Worm (Caenorhabditis elegans) whole organism, mixed stage, embryonic: Measurements from ENCODE around the gene Y54F10BM.3.

ENCODE experiments used
- M03D4.4 ChIP-seq: sonication (generic microtip); optimal IDR thresholded peaks from 2 replicates; lab custom pipeline; 2017; ENCODE audit warnings: mild to moderate bottlenecking, missing genetic modification characterization, missing compliant biosample characterization
- ceh-39 ChIP-seq: fragments of 150-350 bp; optimal IDR thresholded peaks from 2 replicates; lab custom pipeline; 2014; ENCODE audit warnings: missing biosample characterization, missing genetic modification characterization
- ceh-43 ChIP-seq: fragments of 200-800 bp; sonication (Bioruptor generic); optimal IDR thresholded peaks from 2 replicates; lab custom pipeline; 2018; ENCODE audit warnings: mild to moderate bottlenecking, missing genetic modification characterization, moderate library complexity, missing compliant biosample characterization
- ceh-83 ChIP-seq: fragments of 200-800 bp; sonication (Bioruptor generic); optimal IDR thresholded peaks from 2 replicates; lab custom pipeline; 2018; ENCODE audit warnings: mild to moderate bottlenecking, missing genetic modification characterization, missing compliant biosample characterization
- ces-1 ChIP-seq: fragments of 150-350 bp; optimal IDR thresholded peaks from 2 replicates; lab custom pipeline; 2014; ENCODE audit warnings: missing biosample characterization, missing genetic modification reagents, missing genetic modification characterization
- cnd-1 ChIP-seq: fragments of 200-800 bp; sonication (Bioruptor generic); optimal IDR thresholded peaks from 2 replicates; lab custom pipeline; 2018; ENCODE audit warnings: mild to moderate bottlenecking, missing genetic modification characterization, missing compliant biosample characterization
- drap-1 ChIP-seq: fragments of 200-800 bp; sonication (Bioruptor generic); optimal IDR thresholded peaks from 3 replicates; lab custom pipeline; 2018; ENCODE audit warnings: mild to moderate bottlenecking, missing genetic modification characterization, missing compliant biosample characterization
- elt-1 ChIP-seq: sonication (generic microtip); optimal IDR thresholded peaks from 2 replicates; lab custom pipeline; 2017; ENCODE audit warnings: missing genetic modification characterization, mild to moderate bottlenecking, missing compliant biosample characterization, antibody characterized with exemption, moderate library complexity, borderline replicate concordance; ENCODE audit not compliant: insufficient read depth
- elt-3 ChIP-seq: fragments of 150-350 bp; optimal IDR thresholded peaks from 2 replicates; lab custom pipeline; 2014; ENCODE audit warnings: missing biosample characterization, missing genetic modification characterization
- flh-1 ChIP-seq: fragments of 200-800 bp; sonication (Bioruptor generic); optimal IDR thresholded peaks from 2 replicates; lab custom pipeline; 2018; ENCODE audit warnings: mild to moderate bottlenecking, missing genetic modification characterization, moderate library complexity, missing compliant biosample characterization
- ham-2 ChIP-seq: fragments of 200-800 bp; sonication (Bioruptor generic); optimal IDR thresholded peaks from 2 replicates; lab custom pipeline; 2018; ENCODE audit warnings: mild to moderate bottlenecking, missing genetic modification characterization, missing compliant biosample characterization
- hlh-1 ChIP-seq: fragments of 150-350 bp; optimal IDR thresholded peaks from 2 replicates; lab custom pipeline; 2014; ENCODE audit warnings: missing biosample characterization, missing genetic modification reagents, missing genetic modification characterization
- lin-13 ChIP-seq: fragments of 150-350 bp; optimal IDR thresholded peaks from 2 replicates; lab custom pipeline; 2014; ENCODE audit warnings: missing biosample characterization, missing genetic modification characterization
- mab-5 ChIP-seq: fragments of 150-350 bp; optimal IDR thresholded peaks from 2 replicates; lab custom pipeline; 2014; ENCODE audit warnings: missing biosample characterization, missing genetic modification characterization
- mep-1 ChIP-seq: fragments of 150-350 bp; optimal IDR thresholded peaks from 2 replicates; lab custom pipeline; 2017; ENCODE audit warnings: missing biosample characterization, missing genetic modification reagents, missing genetic modification characterization, inconsistent platforms
- nhr-12 ChIP-seq: fragments of 150-350 bp; optimal IDR thresholded peaks from 2 replicates; lab custom pipeline; 2014; ENCODE audit warnings: missing biosample characterization, missing genetic modification characterization
- nhr-2 ChIP-seq: fragments of 150-350 bp; optimal IDR thresholded peaks from 2 replicates; lab custom pipeline; 2014; ENCODE audit warnings: missing biosample characterization, missing genetic modification characterization
- nhr-28 ChIP-seq: fragments of 150-350 bp; optimal IDR thresholded peaks from 2 replicates; lab custom pipeline; 2014; ENCODE audit warnings: missing biosample characterization, missing genetic modification characterization
- nhr-76 ChIP-seq: sonication (generic microtip); optimal IDR thresholded peaks from 2 replicates; lab custom pipeline; 2017; ENCODE audit warnings: missing biosample characterization, missing genetic modification characterization
- sem-2 ChIP-seq: fragments of 200-800 bp; sonication (Bioruptor generic); optimal IDR thresholded peaks from 2 replicates; lab custom pipeline; 2018; ENCODE audit warnings: mild to moderate bottlenecking, missing genetic modification characterization, missing compliant biosample characterization
- snpc-4 ChIP-seq: fragments of 150-350 bp; optimal IDR thresholded peaks from 2 replicates; lab custom pipeline; 2014; ENCODE audit warnings: missing biosample characterization, missing genetic modification characterization
- sptf-1 ChIP-seq: sonication (generic microtip); optimal IDR thresholded peaks from 2 replicates; lab custom pipeline; 2017; ENCODE audit warnings: mild to moderate bottlenecking, missing genetic modification characterization, moderate library complexity, missing compliant biosample characterization
- unc-62 ChIP-seq: fragments of 150-350 bp; optimal IDR thresholded peaks from 2 replicates; lab custom pipeline; 2014; ENCODE audit warnings: missing biosample characterization, missing genetic modification reagents, missing genetic modification characterization
- zip-8 ChIP-seq: fragments of 150-350 bp; optimal IDR thresholded peaks from 2 replicates; lab custom pipeline; 2014; ENCODE audit warnings: missing biosample characterization, missing genetic modification characterization
- ztf-11 ChIP-seq: fragments of 150-350 bp; optimal IDR thresholded peaks from 2 replicates; lab custom pipeline; 2014; ENCODE audit warnings: missing biosample characterization, missing genetic modification characterization

Gene Y54F10BM.3

DNA sequence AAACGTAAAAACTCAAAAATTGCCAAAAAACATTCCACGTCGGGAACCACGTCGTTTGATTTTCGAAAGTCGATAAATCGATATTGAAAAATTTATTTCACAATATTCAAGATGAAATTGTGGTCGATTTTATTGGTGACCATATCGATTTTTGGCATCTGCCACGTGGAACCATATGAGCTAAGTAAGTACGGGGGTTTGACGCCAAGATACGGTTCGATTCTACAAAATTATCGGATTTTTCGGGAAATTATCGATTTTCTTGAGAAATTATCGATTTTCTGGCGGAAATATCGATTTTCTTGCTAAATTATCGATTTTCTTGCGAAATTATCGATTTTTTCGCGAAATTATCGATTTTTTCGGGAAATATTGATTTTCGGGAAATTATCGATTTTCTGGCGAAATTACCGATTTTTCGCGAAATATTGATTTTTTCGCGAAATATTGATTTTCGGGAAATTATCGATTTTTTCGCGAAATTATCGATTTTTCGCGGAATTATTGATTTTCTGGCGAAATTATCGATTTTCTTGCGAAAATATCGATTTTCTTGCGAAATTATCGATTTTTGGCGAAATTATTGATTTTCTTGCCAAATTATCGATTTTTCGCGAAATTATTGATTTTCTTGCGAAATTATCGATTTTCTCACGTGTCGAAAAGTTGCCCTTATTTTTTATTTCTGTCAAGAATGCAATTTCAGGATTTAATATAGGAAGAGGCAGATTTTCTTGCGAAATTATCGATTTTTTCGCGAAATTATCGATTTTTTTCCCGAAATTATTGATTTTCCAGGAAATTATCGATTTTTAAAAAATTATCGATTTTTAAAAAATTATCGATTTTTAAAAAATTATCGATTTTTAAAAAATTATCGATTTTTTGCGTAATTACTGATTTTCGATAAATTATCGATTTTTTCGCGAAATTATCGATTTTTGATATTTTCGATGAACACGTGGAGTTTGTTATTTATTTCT lies at the start of gene Y54F10BM.3:
TSS of gene Y54F10BM.3 (plus strand) at position 51 of the 983 bp plus-strand sequence.
- TF ChIP-seq ceh-83 = no peak
- no peak for TF ChIP-seq mab-5 (tag; lab: Kevin White, UChicago)
- no peak for TF ChIP-seq ham-2 (GFP tag; lab: Kevin White, UChicago)
- no peak for TF ChIP-seq nhr-76 (tag; lab: Kevin White, UChicago)
- TF ChIP-seq ceh-39 (tag; lab: Kevin White, UChicago) = peak; percentile 25
- TF ChIP-seq sptf-1 = peak; percentile 23
- no peak for TF ChIP-seq sem-2

DNA sequence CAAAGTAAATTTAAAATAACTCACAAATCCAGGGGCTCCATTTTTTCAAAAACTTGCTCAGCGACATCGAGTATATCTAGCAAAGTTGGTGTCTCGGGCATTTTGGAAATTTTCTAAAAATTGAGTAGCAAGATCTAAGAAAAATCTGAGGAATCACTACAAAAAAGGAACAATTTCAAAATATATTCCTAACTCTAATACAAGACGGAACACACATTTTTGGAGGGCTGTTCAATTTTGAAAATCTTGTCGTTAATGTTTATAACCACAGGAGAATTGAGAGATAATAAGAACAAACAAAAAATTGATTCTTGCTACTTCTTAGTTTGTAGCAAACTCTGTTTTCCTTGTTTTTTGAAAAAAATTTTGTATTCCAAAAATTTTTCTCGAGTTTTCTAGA lies 49.5 kb upstream of the Y54F10BM.3 start, which contains the start of gene fbxa-47:
TSS of gene fbxa-47 (minus strand) at position 101 of the 400 bp plus-strand sequence.
- no peak for TF ChIP-seq flh-1
- TF ChIP-seq hlh-1 = no peak
- no peak for TF ChIP-seq lin-13 (tag; lab: Kevin White, UChicago)
- TF ChIP-seq mab-5 (tag; lab: Kevin White, UChicago) = no peak
- TF ChIP-seq ces-1 (GFP tag; lab: Kevin White, UChicago) = no peak
- TF ChIP-seq ham-2 (GFP tag; lab: Kevin White, UChicago) = no peak
- TF ChIP-seq zip-8 (tag; lab: Kevin White, UChicago) = no peak
- no peak for TF ChIP-seq elt-1 (tag; lab: Kevin White, UChicago)
- TF ChIP-seq nhr-12 (tag; lab: Kevin White, UChicago) = no peak
- TF ChIP-seq mep-1 (tag; lab: Kevin White, UChicago) = no peak
- no peak for TF ChIP-seq ceh-39 (tag; lab: Kevin White, UChicago)
- TF ChIP-seq snpc-4 = no peak

ce11 chrIII:2233399-2233798 lies 48.4 kb upstream of the Y54F10BM.3 start:
- no peak for TF ChIP-seq nhr-28 (tag; lab: Kevin White, UChicago)
- TF ChIP-seq elt-3 (tag; lab: Kevin White, UChicago) = no peak
- TF ChIP-seq flh-1 = no peak
- TF ChIP-seq ces-1 (GFP tag; lab: Kevin White, UChicago) = no peak
- TF ChIP-seq sptf-1 = no peak
- TF ChIP-seq unc-62 (GFP tag; lab: Kevin White, UChicago) = no peak
- no peak for TF ChIP-seq mab-5 (tag; lab: Kevin White, UChicago)
- TF ChIP-seq M03D4.4 = no peak
- TF ChIP-seq lin-13 (tag; lab: Kevin White, UChicago) = no peak
- no peak for TF ChIP-seq drap-1 (GFP tag; lab: Kevin White, UChicago)
- TF ChIP-seq ceh-43 (GFP tag; lab: Kevin White, UChicago) = no peak
- no peak for TF ChIP-seq zip-8 (tag; lab: Kevin White, UChicago)
- no peak for TF ChIP-seq sem-2

DNA sequence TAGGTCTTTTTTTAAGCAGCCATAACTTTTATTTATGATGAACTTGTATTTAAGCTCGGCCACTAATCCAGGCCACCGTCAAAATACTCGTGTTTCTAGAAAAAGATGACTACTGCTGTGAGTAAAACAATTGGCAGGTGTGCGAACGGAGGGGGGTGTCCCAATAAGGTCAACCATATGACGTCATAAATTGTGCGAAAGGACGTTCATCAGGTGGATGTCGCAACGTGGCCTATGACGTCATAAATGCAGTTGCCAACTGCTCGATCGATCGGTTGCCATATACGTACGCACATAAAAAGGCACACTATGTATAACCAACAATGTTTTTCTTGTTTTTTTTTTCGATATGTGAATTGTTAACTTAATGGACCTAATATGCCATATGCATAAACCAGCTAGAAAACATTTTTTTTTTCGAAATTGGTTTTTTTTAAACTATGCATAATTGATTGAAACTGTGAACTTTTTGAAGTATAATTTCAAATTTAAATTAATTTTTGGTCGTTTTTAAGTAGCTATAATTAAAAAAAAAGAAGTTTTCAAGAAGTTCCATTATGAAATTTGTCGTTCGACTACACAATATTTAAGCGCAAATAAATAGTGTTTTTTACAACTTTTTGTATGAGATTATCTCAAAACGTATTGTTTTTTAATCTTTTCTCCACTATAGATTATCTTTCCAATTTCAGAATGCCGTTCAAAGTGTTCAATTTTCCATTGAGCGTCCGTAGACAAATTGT lies 47.5 kb upstream of the Y54F10BM.3 start, which contains the start of gene C39B5.2:
TSS of gene C39B5.2 (plus strand) at position 693 of the 743 bp plus-strand sequence.
- peak; percentile 12 for TF ChIP-seq mep-1 (tag; lab: Kevin White, UChicago)
- peak; percentile 38 for TF ChIP-seq ztf-11 (tag; lab: Kevin White, UChicago)
- TF ChIP-seq zip-8 (tag; lab: Kevin White, UChicago) = peak; percentile 99
- peak; percentile 28 for TF ChIP-seq lin-13 (tag; lab: Kevin White, UChicago)
- TF ChIP-seq ceh-83 = no peak
- peak; percentile 80 for TF ChIP-seq ceh-39 (tag; lab: Kevin White, UChicago)
- no peak for TF ChIP-seq elt-3 (tag; lab: Kevin White, UChicago)
- peak; percentile 78 for TF ChIP-seq cnd-1
- peak; percentile 96 for TF ChIP-seq nhr-2 (tag; lab: Kevin White, UChicago)

DNA sequence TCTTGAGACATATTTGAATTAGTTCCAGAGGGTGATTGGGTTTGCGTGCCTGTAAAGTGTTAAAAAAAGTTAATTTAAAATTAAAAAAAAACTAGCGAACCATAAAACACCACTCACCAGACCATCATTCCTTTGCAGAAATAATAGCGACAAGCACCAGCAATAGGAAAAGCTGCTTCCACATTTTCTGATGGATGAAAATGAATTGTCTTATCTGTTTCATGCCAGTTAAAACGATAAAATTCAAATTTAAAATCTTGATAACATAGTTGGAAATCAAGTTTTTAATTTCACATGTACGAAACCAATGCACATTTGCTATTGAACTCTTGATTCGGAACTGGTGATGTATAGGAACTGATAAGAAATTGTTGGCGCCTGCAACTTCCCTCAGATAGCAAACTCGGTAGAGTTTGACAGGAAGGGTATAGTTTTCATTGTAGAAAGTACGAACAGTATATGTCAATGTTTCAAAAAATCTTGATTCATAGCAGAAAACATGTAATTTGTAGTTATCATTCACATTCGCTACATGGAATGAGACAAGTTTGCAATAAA lies 42.2 kb upstream of the Y54F10BM.3 start, which contains the start of gene C39B5.10:
TSS of gene C39B5.10 (minus strand) at position 51 of the 558 bp plus-strand sequence.
- TF ChIP-seq hlh-1 = no peak
- no peak for TF ChIP-seq sem-2
- TF ChIP-seq unc-62 (GFP tag; lab: Kevin White, UChicago) = no peak
- TF ChIP-seq elt-1 (tag; lab: Kevin White, UChicago) = no peak
- TF ChIP-seq snpc-4 = no peak
